Worm (Caenorhabditis elegans): ENCODE data around the gene fbxa-45.

DNA sequence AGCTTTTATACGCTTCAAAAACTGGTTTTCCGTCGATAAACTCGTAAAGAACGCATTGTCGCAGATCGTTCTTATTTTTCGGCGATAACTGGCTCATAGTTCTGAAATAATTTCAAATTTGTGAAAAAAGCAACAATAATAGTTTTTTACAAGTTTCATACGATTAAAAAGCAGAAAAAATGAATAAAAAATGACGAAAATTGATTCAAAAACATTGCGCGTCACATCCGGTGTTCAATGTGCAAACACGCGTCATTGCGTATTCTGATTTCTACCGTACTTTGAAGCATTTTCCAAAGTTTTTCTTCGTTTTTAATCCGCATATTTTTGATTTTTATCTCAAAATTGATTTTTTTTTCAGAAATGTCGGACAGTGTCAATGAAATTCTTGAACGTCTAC, 19.1 kb upstream of the fbxa-45 start, which contains the start of the genes fbxa-206 and Y102A5C.2:
- TF ChIP-seq cog-1 (tag; optimal IDR thresholded peaks at IDR 0.05) (no peak), ztf-23 (GFP tag; IDR thresholded peaks at IDR 0.05) (no peak)

Data from whole organism, midembryonic.